Worm (Caenorhabditis elegans) whole organism, L4 larva: ENCODE results near the gene bus-18.

Source experiments
- aly-2 ChIP-seq: sonication (generic microtip); optimal IDR thresholded peaks from 2 replicates; lab custom pipeline; 2018; ENCODE audit warnings: missing biosample characterization, missing genetic modification characterization
- lin-39 ChIP-seq: fragments of 150-350 bp; optimal IDR thresholded peaks from 2 replicates; lab custom pipeline; 2014; ENCODE audit warnings: missing biosample characterization, missing genetic modification reagents, missing genetic modification characterization
- mes-2 ChIP-seq: sonication (generic microtip); optimal IDR thresholded peaks from 2 replicates; lab custom pipeline; 2016; ENCODE audit warnings: missing genotype, mild to moderate bottlenecking, missing genetic modification characterization, missing compliant biosample characterization; ENCODE audit not compliant: poor library complexity, severe bottlenecking
- nhr-25 ChIP-seq: sonication (generic microtip); optimal IDR thresholded peaks from 2 replicates; lab custom pipeline; 2017; ENCODE audit warnings: missing genetic modification characterization, mild to moderate bottlenecking, missing compliant biosample characterization, antibody characterized with exemption, moderate library complexity, borderline replicate concordance; ENCODE audit not compliant: insufficient read depth
- pqm-1 ChIP-seq: sonication (generic microtip); optimal IDR thresholded peaks from 2 replicates; lab custom pipeline; 2017; ENCODE audit warnings: missing biosample characterization, missing genetic modification characterization
- skn-1 ChIP-seq: fragments of 150-350 bp; optimal IDR thresholded peaks from 2 replicates; lab custom pipeline; 2014; ENCODE audit warnings: missing biosample characterization, missing genetic modification characterization
- unc-130 ChIP-seq: sonication (generic microtip); optimal IDR thresholded peaks from 2 replicates; lab custom pipeline; 2016; ENCODE audit warnings: missing genetic modification reagents, missing genetic modification characterization, missing compliant biosample characterization
- unc-62 ChIP-seq, 3 experiments: fragments of 150-350 bp in 1 of 3; sonication (generic microtip); optimal IDR thresholded peaks in 2 of 3; peaks in 1 of 3; 1 replicate in 1 of 3; 2 replicates in 2 of 3; lab custom pipeline; 2014 to 2017; ENCODE audit warnings: missing biosample characterization in 3 of 3, missing genetic modification characterization in 3 of 3, missing genetic modification reagents in 3 of 3, missing genotype in 1 of 3

ce11 chrV:11787258-11787657, 13.7 kb downstream of the bus-18 start, which contains the start of gene F55A11.7:
- TF ChIP-seq aly-2 (tag; lab: Kevin White, UChicago) (no peak), skn-1 (tag; lab: Kevin White, UChicago) (no peak), nhr-25 (no peak), lin-39 (tag; lab: Kevin White, UChicago) (no peak), pqm-1 (no peak), unc-62 (GFP tag; optimal IDR thresholded peaks at IDR 0.05 in 1 of 2; lab: Kevin White, UChicago) (no peak), unc-62 (tag; optimal IDR thresholded peaks at IDR 0.05; lab: Kevin White, UChicago) (no peak), mes-2 (tag; lab: Kevin White, UChicago) (no peak), unc-130 (GFP tag; lab: Kevin White, UChicago) (no peak)
